Worm (Caenorhabditis elegans): ENCODE results near the gene F33A8.4.

F33A8.4 gene

DNA sequence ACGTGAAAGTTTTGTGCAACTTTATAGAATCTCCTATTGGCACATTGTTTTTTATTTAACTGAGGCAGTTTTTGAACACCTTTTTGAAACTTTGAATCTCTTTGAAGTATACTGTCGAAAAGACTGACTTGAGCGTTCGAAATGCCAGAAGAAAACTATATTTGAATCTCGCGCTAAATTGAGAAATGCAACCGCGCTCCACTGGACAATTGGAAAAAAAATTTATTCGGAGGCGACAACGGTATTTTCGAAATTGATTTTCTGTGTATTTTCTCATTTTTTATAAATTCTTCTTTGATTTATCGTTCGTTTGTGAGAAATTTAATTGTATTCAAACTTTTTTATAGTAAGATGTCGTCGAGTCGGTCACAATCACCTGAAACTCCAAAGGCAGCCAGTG is 26.8 kb downstream of the F33A8.4 start, which contains the start of gene let-858:
Gene let-858, plus strand, starts transcription at position 348 of the 400 bp plus-strand sequence.
- TF ChIP-seq dao-5 (tag; optimal IDR thresholded peaks at IDR 0.05) = no peak
- TF ChIP-seq W03F9.2 (tag; optimal IDR thresholded peaks at IDR 0.05) = peak; percentile 33
- no peak for TF ChIP-seq him-1 (tag; optimal IDR thresholded peaks at IDR 0.05)

DNA sequence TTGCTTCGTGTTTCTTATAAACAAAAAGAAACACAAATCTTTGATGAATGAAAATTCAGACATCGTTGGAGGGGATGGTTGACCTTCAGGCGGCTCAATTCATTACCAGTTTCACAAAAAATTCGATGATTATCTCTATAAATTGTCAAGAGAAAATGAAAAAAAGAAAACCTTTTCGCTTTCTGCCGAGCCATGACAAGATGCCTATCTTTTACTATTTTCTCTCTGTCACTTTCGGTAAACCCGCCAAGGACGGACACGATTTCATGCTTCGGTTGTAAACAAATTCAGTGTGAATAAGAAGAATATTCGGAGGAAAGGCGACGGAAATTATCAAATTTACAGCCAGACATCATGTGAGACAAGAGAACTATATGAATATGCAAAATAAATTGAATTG is 28.1 kb downstream of the F33A8.4 start:
- TF ChIP-seq W03F9.2 (tag; optimal IDR thresholded peaks at IDR 0.05) = no peak
- TF ChIP-seq him-1 (tag; optimal IDR thresholded peaks at IDR 0.05) = no peak
- TF ChIP-seq dao-5 (tag; optimal IDR thresholded peaks at IDR 0.05) = no peak

DNA sequence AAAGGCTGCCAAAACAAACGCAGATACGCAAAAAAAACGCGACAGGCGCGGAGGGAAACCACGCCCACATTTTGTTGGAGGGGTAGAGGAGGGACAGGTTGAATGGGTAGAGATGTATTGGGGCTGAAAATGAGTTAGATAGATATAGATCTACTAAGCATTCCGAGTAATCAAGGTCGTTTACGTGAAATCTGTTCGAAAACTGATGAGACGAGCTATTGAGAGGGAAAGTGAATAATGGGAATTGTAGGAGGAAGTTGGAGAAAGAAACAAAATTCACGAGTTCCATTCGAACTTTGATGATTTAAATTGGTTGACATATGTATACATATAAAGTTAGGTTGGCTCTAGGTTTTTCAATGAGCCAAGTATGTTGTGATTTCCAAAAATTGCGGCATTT is 31.9 kb downstream of the F33A8.4 start:
- no peak for TF ChIP-seq dao-5 (tag; optimal IDR thresholded peaks at IDR 0.05)

DNA sequence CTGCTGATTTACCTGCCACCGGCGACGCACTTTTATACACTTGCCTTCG is 32.2 kb downstream of the F33A8.4 start, which contains the start of gene ram-2:
Gene ram-2, minus strand, starts transcription at position 47 of the 49 bp plus-strand sequence.
- TF ChIP-seq dao-5 (tag; optimal IDR thresholded peaks at IDR 0.05) = no peak

DNA sequence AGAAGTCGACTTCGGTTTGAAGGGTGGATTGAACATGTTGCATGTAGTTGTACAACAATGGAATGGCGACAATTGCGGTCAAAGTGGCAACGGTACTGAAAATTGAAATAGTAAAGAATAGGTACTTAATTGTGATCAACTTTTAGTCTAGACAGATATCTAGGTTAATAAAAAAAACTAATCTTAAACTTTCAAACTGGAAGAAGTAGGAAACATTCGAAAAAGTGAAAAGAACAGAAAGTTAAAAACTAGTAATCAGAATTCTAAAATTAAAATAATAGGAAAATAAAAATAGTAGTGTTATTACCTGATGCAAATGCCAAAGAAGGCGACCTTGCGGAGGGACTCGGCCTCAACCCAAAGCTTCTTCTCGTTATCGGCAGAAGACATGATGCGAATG is 32.4 kb downstream of the F33A8.4 start:
- TF ChIP-seq dao-5 (tag; optimal IDR thresholded peaks at IDR 0.05) = no peak
- no peak for TF ChIP-seq W03F9.2 (tag; optimal IDR thresholded peaks at IDR 0.05)

DNA sequence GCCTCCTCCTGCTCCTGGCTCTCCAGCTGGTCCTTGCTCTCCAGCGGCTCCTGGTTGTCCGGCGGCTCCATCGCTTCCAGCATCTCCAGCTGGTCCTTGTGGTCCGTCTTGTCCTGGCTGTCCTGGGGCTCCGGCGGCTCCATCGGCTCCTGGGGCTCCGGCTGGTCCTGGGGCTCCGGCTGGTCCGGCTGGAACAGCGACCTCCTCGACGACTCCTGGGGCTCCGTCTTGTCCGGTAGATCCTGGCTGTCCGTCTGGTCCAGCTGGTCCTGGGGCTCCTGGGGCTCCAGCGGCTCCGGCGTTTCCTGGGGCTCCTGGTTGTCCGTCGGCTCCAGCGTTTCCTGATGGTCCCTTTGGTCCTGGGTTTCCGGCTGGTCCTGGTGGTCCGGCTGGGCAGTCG is 33.1 kb downstream of the F33A8.4 start:
- TF ChIP-seq him-1 (tag; optimal IDR thresholded peaks at IDR 0.05) = no peak
- no peak for TF ChIP-seq W03F9.2 (tag; optimal IDR thresholded peaks at IDR 0.05)
- no peak for TF ChIP-seq dao-5 (tag; optimal IDR thresholded peaks at IDR 0.05)

DNA sequence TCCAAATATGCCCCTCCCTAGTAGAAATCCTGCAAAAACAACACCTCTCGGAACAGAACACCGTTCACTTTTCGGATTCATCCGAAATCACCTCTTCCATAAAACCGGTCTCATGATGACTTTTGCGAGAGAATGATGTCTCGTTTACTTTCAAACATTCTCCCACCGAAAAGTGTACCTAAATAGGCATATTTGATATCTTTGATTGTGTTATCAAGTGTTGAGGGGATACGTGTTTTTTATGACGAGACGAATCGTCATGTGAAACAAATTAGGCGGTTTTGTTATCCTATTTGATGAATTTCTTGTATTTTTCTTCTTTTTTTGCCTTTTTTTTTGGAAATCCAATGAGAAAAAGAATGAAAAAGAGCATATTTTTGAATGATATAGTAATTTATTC is 33.6 kb downstream of the F33A8.4 start:
- TF ChIP-seq him-1 (tag; optimal IDR thresholded peaks at IDR 0.05) (no peak), W03F9.2 (tag; optimal IDR thresholded peaks at IDR 0.05) (no peak), dao-5 (tag; optimal IDR thresholded peaks at IDR 0.05) (no peak)

DNA sequence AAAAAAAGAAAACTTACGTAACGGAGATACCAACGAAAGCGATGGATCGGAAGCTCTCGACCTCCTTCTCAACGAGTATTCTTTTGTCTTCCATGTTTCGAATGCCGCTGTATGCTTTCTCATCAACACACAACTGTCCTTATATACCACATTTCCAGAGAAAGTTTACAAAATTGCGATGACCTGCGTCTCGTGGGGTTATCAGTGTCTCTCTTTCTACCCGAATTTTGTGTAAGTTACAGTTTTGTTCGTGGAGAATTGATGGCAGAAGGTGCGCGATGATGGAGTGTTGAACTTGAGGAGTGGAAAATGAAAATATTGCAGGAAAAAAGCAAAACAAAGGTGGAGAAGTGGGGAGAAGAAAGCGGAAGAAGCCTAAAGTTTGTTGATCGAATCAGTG is 35.2 kb downstream of the F33A8.4 start, which contains the start of gene col-81:
Gene col-81, minus strand, starts transcription at position 101 of the 400 bp plus-strand sequence.
- TF ChIP-seq dao-5 (tag; optimal IDR thresholded peaks at IDR 0.05) (no peak), him-1 (tag; optimal IDR thresholded peaks at IDR 0.05) (no peak), W03F9.2 (tag; optimal IDR thresholded peaks at IDR 0.05) (no peak)

DNA sequence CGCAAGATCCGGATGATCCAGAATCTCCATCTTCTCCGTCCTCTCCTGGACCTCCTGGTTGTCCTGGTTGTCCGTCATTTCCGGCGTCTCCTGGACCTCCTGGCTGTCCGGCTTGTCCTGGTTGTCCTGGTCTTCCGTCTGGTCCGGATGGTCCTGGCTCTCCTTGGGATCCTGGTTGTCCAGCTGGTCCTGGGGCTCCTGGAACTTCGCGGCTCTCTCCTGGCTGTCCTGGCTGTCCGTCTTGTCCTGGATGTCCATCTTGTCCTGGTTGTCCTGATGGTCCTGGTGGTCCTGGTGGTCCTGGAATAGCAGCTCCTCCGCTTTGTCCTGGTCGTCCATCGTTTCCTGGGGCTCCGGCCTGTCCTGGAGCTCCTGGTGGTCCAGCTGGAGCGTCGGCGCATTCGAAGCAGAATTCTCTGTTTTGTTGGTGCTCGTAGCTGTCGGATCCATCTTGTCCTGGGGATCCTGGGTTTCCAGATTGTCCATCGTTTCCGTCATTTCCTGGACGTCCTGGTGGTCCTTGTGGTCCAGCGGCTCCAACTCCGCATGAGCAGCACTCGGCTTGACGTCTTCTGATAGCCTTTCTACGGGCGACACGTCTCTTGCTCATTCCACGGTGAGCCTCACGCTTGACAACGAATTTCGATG is 36.2 kb downstream of the F33A8.4 start:
- TF ChIP-seq W03F9.2 (tag; optimal IDR thresholded peaks at IDR 0.05) (no peak), him-1 (tag; optimal IDR thresholded peaks at IDR 0.05) (no peak), dao-5 (tag; optimal IDR thresholded peaks at IDR 0.05) (no peak)

DNA sequence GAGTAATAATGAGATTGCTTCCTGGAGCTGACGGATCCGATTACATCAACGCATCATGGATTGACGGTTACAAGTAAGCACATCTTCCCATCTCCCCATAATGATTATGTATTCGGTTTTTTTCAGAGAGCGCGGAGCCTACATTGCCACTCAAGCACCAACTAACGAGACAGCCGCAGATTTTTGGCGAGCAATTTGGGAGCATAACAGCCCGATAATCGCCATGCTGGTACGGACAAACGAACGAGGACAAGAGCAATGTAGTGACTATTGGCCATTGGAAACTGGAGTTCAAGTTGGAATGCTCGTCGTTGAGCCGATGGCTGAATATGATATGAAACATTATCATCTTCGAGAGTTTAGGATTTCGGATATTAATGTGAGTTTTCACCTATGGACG is 37.9 kb downstream of the F33A8.4 start:
- no peak for TF ChIP-seq W03F9.2 (tag; optimal IDR thresholded peaks at IDR 0.05)
- no peak for TF ChIP-seq him-1 (tag; optimal IDR thresholded peaks at IDR 0.05)
- TF ChIP-seq dao-5 (tag; optimal IDR thresholded peaks at IDR 0.05) = no peak

DNA sequence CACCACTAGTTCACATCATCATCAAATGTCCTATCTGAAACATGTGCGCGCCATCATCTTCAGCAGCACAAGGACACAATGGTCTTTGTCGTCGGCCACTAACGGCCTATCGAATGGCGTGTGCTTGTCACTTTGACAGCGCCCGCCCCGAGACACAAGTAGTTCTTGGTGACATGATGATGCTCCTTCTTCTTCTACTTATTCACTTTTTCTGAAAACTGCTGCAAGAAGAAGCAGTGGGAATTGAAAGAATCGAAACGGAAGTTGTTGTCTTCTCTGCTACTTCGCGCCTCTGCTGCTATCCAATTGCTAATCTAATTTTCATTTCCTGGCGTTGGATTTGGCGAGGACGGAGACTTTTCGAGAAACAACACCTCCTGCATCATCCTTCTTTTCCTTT is 44.4 kb downstream of the F33A8.4 start:
- TF ChIP-seq dao-5 (tag; optimal IDR thresholded peaks at IDR 0.05) (no peak), him-1 (tag; optimal IDR thresholded peaks at IDR 0.05) (no peak), W03F9.2 (tag; optimal IDR thresholded peaks at IDR 0.05) (no peak)

DNA sequence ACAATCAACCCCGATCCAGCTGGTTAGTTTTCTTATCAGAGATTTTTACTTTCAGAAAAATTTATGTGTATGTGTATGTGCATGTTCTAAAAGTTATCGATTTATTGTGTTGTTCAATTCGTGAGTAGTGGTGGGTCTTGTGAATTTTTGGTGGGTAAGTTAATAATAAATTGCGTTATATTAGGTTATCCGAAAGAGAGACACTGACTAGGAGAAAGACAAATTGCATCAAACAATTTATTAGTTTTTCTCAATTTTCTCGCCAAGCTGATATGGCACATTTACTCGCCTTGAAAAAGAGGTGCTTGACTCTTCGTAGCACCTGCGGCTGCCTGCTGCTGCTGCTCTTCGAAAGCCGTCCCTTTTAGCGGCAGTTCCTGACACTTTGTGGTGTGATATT is 49.7 kb downstream of the F33A8.4 start:
- TF ChIP-seq W03F9.2 (tag; optimal IDR thresholded peaks at IDR 0.05) (no peak), dao-5 (tag; optimal IDR thresholded peaks at IDR 0.05) (no peak), him-1 (tag; optimal IDR thresholded peaks at IDR 0.05) (no peak)

Measured in whole organism, L4/young adult.